Worm (Caenorhabditis elegans): ENCODE measurements around the gene par-5.

DNA sequence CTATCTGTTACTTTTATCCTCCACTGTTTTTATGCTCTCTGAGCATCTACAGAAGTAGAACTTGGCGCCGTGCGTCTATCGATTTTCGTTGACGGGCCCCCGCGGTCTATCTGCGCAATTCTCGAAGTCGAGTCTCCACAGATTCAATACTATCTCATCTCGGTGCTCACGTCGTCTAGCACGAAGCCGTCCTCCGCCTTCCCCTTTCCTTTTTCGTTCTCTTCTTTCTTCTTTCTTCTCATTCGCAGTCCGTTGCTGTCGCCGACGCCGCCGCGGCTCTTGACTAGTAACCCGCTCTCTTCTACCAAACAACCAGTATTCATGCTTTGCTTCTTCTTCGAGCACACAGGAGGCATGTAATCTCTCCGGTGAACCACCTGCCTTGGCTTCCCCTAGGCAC lies 49.4 kb upstream of the par-5 start:
- TF ChIP-seq ztf-11 (tag; optimal IDR thresholded peaks at IDR 0.05) (no peak), madf-9 (GFP tag; conservative IDR thresholded peaks at IDR 0.05) (no peak), lsy-2 (tag; optimal IDR thresholded peaks at IDR 0.05) (peak in 1 of 2 experiments; percentile 30), zip-11 (GFP tag; IDR thresholded peaks at IDR 0.05) (no peak), nhr-6 (tag; optimal IDR thresholded peaks at IDR 0.05) (no peak), unc-62 (GFP tag; optimal IDR thresholded peaks at IDR 0.05 in 1 of 2) (no peak), unc-62 (tag; optimal IDR thresholded peaks at IDR 0.05) (no peak), aha-1 (tag) (peak; percentile 53), fkh-10 (GFP tag; optimal IDR thresholded peaks at IDR 0.05) (no peak), nhr-237 (tag; optimal IDR thresholded peaks at IDR 0.05) (no peak), dpl-1 (GFP tag; optimal IDR thresholded peaks at IDR 0.05) (no peak)
